Fruit fly (Drosophila melanogaster): ENCODE measurements around the gene eIF4EHP.

The eIF4EHP gene

dm6 chr3R:24112320-24113069 lies 3.7 kb upstream of the eIF4EHP start, which contains the start of gene CG13605 (continued):
- TF ChIP-seq CG3726 (GFP tag; IDR thresholded peaks at IDR 0.05) (0 out of 3 replicates have a peak, but pooled peaks have one; percentile 14), E2f2 (GFP tag; IDR thresholded peaks at IDR 0.05) (peak; percentile 83), CG13775 (GFP tag; optimal IDR thresholded peaks at IDR 0.05) (peak; percentile 63), Usf (GFP tag; optimal IDR thresholded peaks at IDR 0.05) (peak; percentile 38), H2.0 (GFP tag; IDR thresholded peaks at IDR 0.05) (peak; percentile 63), Ptx1 (GFP tag; IDR thresholded peaks at IDR 0.05) (peak; percentile 74), Kr (GFP tag; optimal IDR thresholded peaks at IDR 0.05) (no peak), CG15011 (GFP tag; optimal IDR thresholded peaks at IDR 0.05) (peak; percentile 60), CG1647 (GFP tag; optimal IDR thresholded peaks at IDR 0.05) (peak; percentile 16), CG1792 (GFP tag; optimal IDR thresholded peaks at IDR 0.05) (peak; percentile 43), E2f1 (GFP tag; IDR thresholded peaks at IDR 0.05) (peak; percentile 37; the same call in 1 of the 2 replicates), HmgD (GFP tag; optimal IDR thresholded peaks at IDR 0.05) (no peak), CG7786 (GFP tag; optimal IDR thresholded peaks at IDR 0.05) (peak; percentile 54), Atf-2 (GFP tag; optimal IDR thresholded peaks at IDR 0.05) (no peak), B-H1 (GFP tag; IDR thresholded peaks at IDR 0.05) (peak; percentile 59; the same call in 2 of the 3 replicates), CG8478 (optimal IDR thresholded peaks at IDR 0.05) (no peak), Hand (GFP tag; optimal IDR thresholded peaks at IDR 0.05) (peak; percentile 69), row (GFP tag; IDR thresholded peaks at IDR 0.05) (peak; percentile 84), grau (tag; optimal IDR thresholded peaks at IDR 0.05) (peak; percentile 77), CG15073 (GFP tag; optimal IDR thresholded peaks at IDR 0.05) (no peak), fd64A (GFP tag; optimal IDR thresholded peaks at IDR 0.05) (no peak), Ravus (GFP tag; IDR thresholded peaks at IDR 0.05) (no peak; the same call in 1 of the 2 replicates), slp2 (GFP tag; optimal IDR thresholded peaks at IDR 0.05) (no peak), fd96Cb (tag; optimal IDR thresholded peaks at IDR 0.05) (peak; percentile 70), jing (GFP tag; optimal IDR thresholded peaks at IDR 0.05) (peak; percentile 6), slbo (GFP tag; IDR thresholded peaks at IDR 0.05) (peak; percentile 86), NC2α (GFP tag; optimal IDR thresholded peaks at IDR 0.05) (no peak), vvl (GFP tag; IDR thresholded peaks at IDR 0.05) (peak; percentile 91), BEAF-32 (GFP tag; optimal IDR thresholded peaks at IDR 0.05) (peak; percentile 37), eve (GFP tag; optimal IDR thresholded peaks at IDR 0.05) (no peak), cwo (GFP tag; optimal IDR thresholded peaks at IDR 0.05) (peak; percentile 74), chinmo (GFP tag; IDR thresholded peaks at IDR 0.05; ENCODE audit: partially characterized antibody) (peak; percentile 5; the same call in 1 of the 4 replicates), CG12155 (GFP tag; optimal IDR thresholded peaks at IDR 0.05) (peak; percentile 75), jigr1 (GFP tag; IDR thresholded peaks at IDR 0.05) (no peak), dmrt11E (tag; optimal IDR thresholded peaks at IDR 0.05) (peak; percentile 22), CG2202 (tag; optimal IDR thresholded peaks at IDR 0.05) (peak; percentile 44), B-H2 (GFP tag; optimal IDR thresholded peaks at IDR 0.05) (peak; percentile 57), CG2712 (tag; optimal IDR thresholded peaks at IDR 0.05) (peak; percentile 80), CG9932 (GFP tag; IDR thresholded peaks at IDR 0.05) (peak; percentile 81), tup (GFP tag; optimal IDR thresholded peaks at IDR 0.05) (no peak), CG16863 (GFP tag; optimal IDR thresholded peaks at IDR 0.05) (no peak), mam (GFP tag; optimal IDR thresholded peaks at IDR 0.05) (peak; percentile 81), disco-r (GFP tag; optimal IDR thresholded peaks at IDR 0.05) (no peak), CG12236 (GFP tag; optimal IDR thresholded peaks at IDR 0.05) (no peak), Blimp-1 (GFP tag; optimal IDR thresholded peaks at IDR 0.05) (peak; percentile 72), Gug (GFP tag; IDR thresholded peaks at IDR 0.05) (peak; percentile 61; the same call in 2 of the 4 replicates), inv (GFP tag; IDR thresholded peaks at IDR 0.05; ENCODE audit: partially characterized antibody) (no peak), oc (tag; optimal IDR thresholded peaks at IDR 0.05) (peak; percentile 63), btn (GFP tag; optimal IDR thresholded peaks at IDR 0.05) (no peak), Deaf1 (tag; optimal IDR thresholded peaks at IDR 0.05) (peak; percentile 47)
